Worm (Caenorhabditis elegans): ENCODE results near the gene aagr-4.

DNA sequence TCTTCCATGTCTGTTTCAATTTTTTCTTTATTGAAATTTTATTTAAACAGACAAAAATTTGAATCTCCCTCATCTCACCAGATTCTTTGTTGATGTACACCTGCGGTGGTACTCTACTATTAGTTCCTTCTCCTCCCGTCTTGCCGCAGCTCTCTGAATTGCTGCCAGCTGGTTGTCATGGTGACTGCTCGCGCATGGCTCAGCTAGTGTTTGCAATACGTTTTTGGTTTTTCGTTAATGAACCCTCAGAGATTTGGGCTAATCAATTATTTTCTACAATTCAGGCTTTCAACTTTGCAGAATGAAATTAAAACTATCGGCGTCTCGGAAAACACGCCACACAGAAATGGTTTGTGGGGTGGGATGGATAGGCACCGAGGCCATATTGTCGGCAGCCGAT, 20.7 kb downstream of the aagr-4 start, which contains the start of gene che-2:
- TF ChIP-seq lsy-2 (tag; optimal IDR thresholded peaks at IDR 0.05) (no peak), nhr-237 (tag; optimal IDR thresholded peaks at IDR 0.05) (no peak), mab-5 (tag; optimal IDR thresholded peaks at IDR 0.05) (no peak), ham-2 (GFP tag; optimal IDR thresholded peaks at IDR 0.05) (no peak), nhr-12 (tag; optimal IDR thresholded peaks at IDR 0.05) (no peak), bed-3 (GFP tag; optimal IDR thresholded peaks at IDR 0.05) (no peak), unc-39 (tag; optimal IDR thresholded peaks at IDR 0.05) (no peak), ceh-83 (GFP tag; optimal IDR thresholded peaks at IDR 0.05) (no peak), pha-4 (tag; optimal IDR thresholded peaks at IDR 0.05) (no peak), unc-62 (GFP tag; optimal IDR thresholded peaks at IDR 0.05) (no peak), snpc-4 (tag; optimal IDR thresholded peaks at IDR 0.05) (no peak), nhr-28 (tag; optimal IDR thresholded peaks at IDR 0.05) (no peak), blmp-1 (tag; optimal IDR thresholded peaks at IDR 0.05) (no peak)
